Worm (Caenorhabditis elegans) whole organism, L3 larva: Measurements from ENCODE around the gene F28A10.7.
"Not testable (repeated sequence)": the region's sequence is repeated elsewhere in the genome, so short reads cannot be mapped to it uniquely, and the experiment has no call there.

ENCODE experiments used
- ZK546.5 ChIP-seq: sonication (generic microtip); optimal IDR thresholded peaks from 2 replicates; lab custom pipeline; 2017; ENCODE audit warnings: missing biosample characterization, missing genetic modification characterization
- aly-2 ChIP-seq: fragments of 150-350 bp; optimal IDR thresholded peaks from 2 replicates; lab custom pipeline; 2014; ENCODE audit warnings: missing biosample characterization, missing genetic modification characterization
- ama-1 ChIP-seq: fragments of 150-350 bp; optimal IDR thresholded peaks from 2 replicates; lab custom pipeline; 2018
- ceh-16 ChIP-seq: sonication (generic microtip); optimal IDR thresholded peaks from 2 replicates; lab custom pipeline; 2017; ENCODE audit warnings: missing biosample characterization, missing genetic modification characterization
- ceh-28 ChIP-seq: fragments of 150-350 bp; optimal IDR thresholded peaks from 2 replicates; lab custom pipeline; 2014; ENCODE audit warnings: missing biosample characterization, missing genetic modification reagents, missing genetic modification characterization
- ceh-82 ChIP-seq: fragments of 150-350 bp; optimal IDR thresholded peaks from 2 replicates; lab custom pipeline; 2014; ENCODE audit warnings: missing biosample characterization, missing genetic modification characterization
- ceh-9 ChIP-seq: sonication (generic microtip); optimal IDR thresholded peaks from 2 replicates; lab custom pipeline; 2018; ENCODE audit warnings: missing biosample characterization, missing genetic modification characterization
- daf-12 ChIP-seq: fragments of 150-350 bp; optimal IDR thresholded peaks from 2 replicates; lab custom pipeline; 2014; ENCODE audit warnings: missing biosample characterization, missing genetic modification reagents, missing genetic modification characterization
- egl-27 ChIP-seq: sonication (generic microtip); optimal IDR thresholded peaks from 4 replicates; lab custom pipeline; 2017; ENCODE audit warnings: missing biosample characterization, missing genetic modification reagents, missing genetic modification characterization
- elt-1 ChIP-seq: fragments of 150-350 bp; optimal IDR thresholded peaks from 2 replicates; lab custom pipeline; 2014; ENCODE audit warnings: missing biosample characterization, missing genetic modification characterization
- elt-2 ChIP-seq: sonication (generic microtip); optimal IDR thresholded peaks from 2 replicates; lab custom pipeline; 2016; ENCODE audit warnings: missing genetic modification reagents, mild to moderate bottlenecking, missing genetic modification characterization, missing compliant biosample characterization
- elt-3 ChIP-seq, 3 experiments: fragments of 150-350 bp in 1 of 3; sonication (generic microtip) in 2 of 3; optimal IDR thresholded peaks; 2 replicates in 2 of 3; 4 replicates in 1 of 3; lab custom pipeline; 2014 to 2017; ENCODE audit warnings: missing biosample characterization in 3 of 3, missing genetic modification characterization in 3 of 3
- eor-1 ChIP-seq, 2 experiments: fragments of 150-350 bp; optimal IDR thresholded peaks; 2 replicates each; lab custom pipeline; 2014 to 2018; ENCODE audit warnings: missing biosample characterization in 2 of 2, missing genetic modification characterization in 2 of 2
- fkh-10 ChIP-seq: sonication (generic microtip); optimal IDR thresholded peaks from 2 replicates; lab custom pipeline; 2017; ENCODE audit warnings: missing biosample characterization, missing genetic modification reagents, missing genetic modification characterization
- fkh-2 ChIP-seq: fragments of 150-350 bp; optimal IDR thresholded peaks from 2 replicates; lab custom pipeline; 2014; ENCODE audit warnings: missing biosample characterization, missing genetic modification reagents, missing genetic modification characterization
- fos-1 ChIP-seq: fragments of 150-350 bp; optimal IDR thresholded peaks from 2 replicates; lab custom pipeline; 2014; ENCODE audit warnings: missing biosample characterization, missing genetic modification characterization
- hmg-11 ChIP-seq: sonication (generic microtip); optimal IDR thresholded peaks from 2 replicates; lab custom pipeline; 2016; ENCODE audit warnings: missing genetic modification characterization, missing compliant biosample characterization
- jun-1 ChIP-seq: fragments of 150-350 bp; optimal IDR thresholded peaks from 2 replicates; lab custom pipeline; 2014; ENCODE audit warnings: missing biosample characterization, missing genetic modification reagents, missing genetic modification characterization
- lin-15B ChIP-seq: fragments of 150-350 bp; optimal IDR thresholded peaks from 2 replicates; lab custom pipeline; 2014; ENCODE audit warnings: missing biosample characterization, missing genetic modification characterization
- lin-39 ChIP-seq: fragments of 150-350 bp; optimal IDR thresholded peaks from 2 replicates; lab custom pipeline; 2018; ENCODE audit warnings: missing biosample characterization, missing genetic modification reagents, missing genetic modification characterization
- lsy-12 ChIP-seq: sonication (generic microtip); optimal IDR thresholded peaks from 2 replicates; lab custom pipeline; 2016; ENCODE audit warnings: mild to moderate bottlenecking, missing genetic modification characterization, missing compliant biosample characterization
- mdl-1 ChIP-seq: fragments of 150-350 bp; optimal IDR thresholded peaks from 2 replicates; lab custom pipeline; 2014; ENCODE audit warnings: missing biosample characterization, missing genetic modification characterization
- mml-1 ChIP-seq: fragments of 150-350 bp; sonication (generic microtip); optimal IDR thresholded peaks from 3 replicates; lab custom pipeline; 2014; ENCODE audit warnings: missing biosample characterization, missing genetic modification characterization
- nfya-1 ChIP-seq: sonication (generic microtip); optimal IDR thresholded peaks from 2 replicates; lab custom pipeline; 2017; ENCODE audit warnings: missing genetic modification characterization, mild to moderate bottlenecking, missing compliant biosample characterization, antibody characterized with exemption, moderate library complexity; ENCODE audit not compliant: insufficient read depth
- nhr-11 ChIP-seq: fragments of 150-350 bp; optimal IDR thresholded peaks from 2 replicates; lab custom pipeline; 2014; ENCODE audit warnings: missing biosample characterization, missing genetic modification characterization
- nhr-12 ChIP-seq: fragments of 150-350 bp; optimal IDR thresholded peaks from 2 replicates; lab custom pipeline; 2014; ENCODE audit warnings: missing biosample characterization, missing genetic modification characterization
- nhr-23 ChIP-seq: fragments of 150-350 bp; optimal IDR thresholded peaks from 2 replicates; lab custom pipeline; 2014; ENCODE audit warnings: missing biosample characterization, missing genetic modification reagents, missing genetic modification characterization
- nhr-25 ChIP-seq: sonication (generic microtip); optimal IDR thresholded peaks from 2 replicates; lab custom pipeline; 2017; ENCODE audit warnings: missing biosample characterization, missing genetic modification characterization
- nhr-28 ChIP-seq: fragments of 150-350 bp; optimal IDR thresholded peaks from 2 replicates; lab custom pipeline; 2014; ENCODE audit warnings: missing biosample characterization, missing genetic modification characterization
- nhr-43 ChIP-seq: sonication (generic microtip); optimal IDR thresholded peaks from 2 replicates; lab custom pipeline; 2016; ENCODE audit warnings: mild to moderate bottlenecking, missing genetic modification characterization, missing compliant biosample characterization; ENCODE audit not compliant: poor library complexity, severe bottlenecking
- nhr-67 ChIP-seq: fragments of 150-350 bp; optimal IDR thresholded peaks from 2 replicates; lab custom pipeline; 2014; ENCODE audit warnings: missing biosample characterization, missing genetic modification characterization
- nhr-76 ChIP-seq: fragments of 150-350 bp; sonication (generic microtip); optimal IDR thresholded peaks from 5 replicates; lab custom pipeline; 2014; ENCODE audit warnings: missing biosample characterization, missing genetic modification characterization
- pqm-1 ChIP-seq: fragments of 150-350 bp; optimal IDR thresholded peaks from 2 replicates; lab custom pipeline; 2017; ENCODE audit warnings: missing biosample characterization, missing genetic modification characterization, inconsistent platforms
- sea-2 ChIP-seq: fragments of 150-350 bp; sonication (generic microtip); optimal IDR thresholded peaks from 4 replicates; lab custom pipeline; 2014; ENCODE audit warnings: missing biosample characterization, missing genetic modification reagents, missing genetic modification characterization
- skn-1 ChIP-seq: fragments of 150-350 bp; optimal IDR thresholded peaks from 2 replicates; lab custom pipeline; 2014; ENCODE audit warnings: missing biosample characterization, missing genetic modification characterization
- unc-39 ChIP-seq: sonication (generic microtip); optimal IDR thresholded peaks from 4 replicates; lab custom pipeline; 2017; ENCODE audit warnings: missing biosample characterization, missing genetic modification characterization
- unc-62 ChIP-seq: fragments of 150-350 bp; sonication (generic microtip); optimal IDR thresholded peaks from 4 replicates; lab custom pipeline; 2014; ENCODE audit warnings: missing biosample characterization, missing genetic modification reagents, missing genetic modification characterization
- ztf-11 ChIP-seq: fragments of 150-350 bp; optimal IDR thresholded peaks from 2 replicates; lab custom pipeline; 2014; ENCODE audit warnings: missing biosample characterization, missing genetic modification characterization

The F28A10.7 gene

ce11 chrII:861564-861963 is 16.0 kb upstream of the F28A10.7 start, which contains the start of gene Y46B2A.4:
Y46B2A.4 (plus strand) TSS chrII:861864.
- TF ChIP-seq elt-3 (tag; optimal IDR thresholded peaks at IDR 0.05; lab: Kevin White, UChicago) (no peak), unc-62 (no peak), nhr-67 (tag; lab: Kevin White, UChicago) (no peak), eor-1 (tag; optimal IDR thresholded peaks at IDR 0.05; lab: Kevin White, UChicago) (no peak), mml-1 (tag; lab: Kevin White, UChicago) (no peak), fos-1 (tag; lab: Kevin White, UChicago) (no peak), mdl-1 (tag; lab: Kevin White, UChicago) (no peak), unc-39 (no peak), ceh-28 (tag; lab: Kevin White, UChicago) (no peak), lin-39 (tag; lab: Kevin White, UChicago) (no peak), daf-12 (tag; lab: Kevin White, UChicago) (no peak), nhr-11 (tag; lab: Kevin White, UChicago) (no peak), ceh-16 (tag; lab: Kevin White, UChicago) (no peak), elt-1 (no peak), nhr-43 (no peak)

- TF ChIP-seq fkh-2, lsy-12, fos-1 (tag; lab: Kevin White, UChicago): not testable (repeated sequence)
Measured at ce11 chrII:850567-850966, 5.0 kb upstream of the F28A10.7 start, which contains the start of gene F28A10.5. F28A10.5 (minus strand) TSS chrII:850667.

ce11 chrII:848519-848918 is 3.0 kb upstream of the F28A10.7 start, which contains the start of the genes acdh-9 and F28A10.13:
acdh-9 (minus strand) TSS chrII:848603.
F28A10.13 (plus strand) TSS chrII:848812.
- TF ChIP-seq elt-2 (tag; lab: Kevin White, UChicago) (peak; percentile 69), ama-1 (peak; percentile 68), mml-1 (tag; lab: Kevin White, UChicago) (no peak), mdl-1 (tag; lab: Kevin White, UChicago) (peak; percentile 79), lin-15B (tag; lab: Kevin White, UChicago) (peak; percentile 8), nfya-1 (tag; lab: Kevin White, UChicago) (peak; percentile 65), nhr-23 (tag; lab: Kevin White, UChicago) (peak; percentile 11), skn-1 (tag; lab: Kevin White, UChicago) (no peak), nhr-12 (no peak), nhr-76 (peak; percentile 95), pqm-1 (tag; lab: Kevin White, UChicago) (peak; percentile 44), jun-1 (tag; lab: Kevin White, UChicago) (peak; percentile 36), nhr-25 (peak; percentile 22), aly-2 (tag; lab: Kevin White, UChicago) (no peak)
- TF ChIP-seq, all 47 proteins: peak for 10

- TF ChIP-seq elt-3 (tag; optimal IDR thresholded peaks at IDR 0.05; lab: Kevin White, UChicago), result no peak
- TF ChIP-seq nhr-28 (tag; lab: Kevin White, UChicago), result no peak
- no peak for TF ChIP-seq nhr-11 (tag; lab: Kevin White, UChicago)
- TF ChIP-seq ztf-11, result no peak
- no peak for TF ChIP-seq nhr-43
- no peak for TF ChIP-seq ZK546.5 (tag; lab: Kevin White, UChicago)
- no peak for TF ChIP-seq nhr-23 (tag; lab: Kevin White, UChicago)
- no peak for TF ChIP-seq elt-1
- no peak for TF ChIP-seq nhr-12
- no peak for TF ChIP-seq fkh-2 (tag; lab: Kevin White, UChicago)
- TF ChIP-seq ceh-9 (tag; lab: Kevin White, UChicago), result no peak
- no peak for TF ChIP-seq mml-1 (tag; lab: Kevin White, UChicago)
- no peak for TF ChIP-seq lin-15B (tag; lab: Kevin White, UChicago)
- TF ChIP-seq fkh-10 (GFP tag; lab: Kevin White, UChicago), result no peak
- no peak for TF ChIP-seq fos-1 (tag; lab: Kevin White, UChicago)
- TF ChIP-seq, all 47 proteins: peak for 0
Measured at ce11 chrII:843971-844370, 1.5 kb downstream of the F28A10.7 start, which contains the start of gene F28A10.4. F28A10.4 (plus strand) TSS chrII:844271.

- TF ChIP-seq elt-2 (tag; lab: Kevin White, UChicago) (no peak), nfya-1 (tag; lab: Kevin White, UChicago) (no peak), fkh-10 (GFP tag; lab: Kevin White, UChicago) (no peak), ceh-82 (tag; lab: Kevin White, UChicago) (no peak), hmg-11 (tag; lab: Kevin White, UChicago) (no peak), egl-27 (tag; lab: Kevin White, UChicago) (no peak), unc-39 (no peak), nhr-11 (tag; lab: Kevin White, UChicago) (no peak), nhr-25 (no peak), sea-2 (GFP tag; lab: Kevin White, UChicago) (no peak), fos-1 (tag; lab: Kevin White, UChicago) (no peak), elt-3 (tag; optimal IDR thresholded peaks at IDR 0.05; lab: Kevin White, UChicago) (no peak), aly-2 (tag; lab: Kevin White, UChicago) (no peak), ceh-9 (tag; lab: Kevin White, UChicago) (no peak), ztf-11 (no peak), unc-62 (no peak), lin-39 (tag; lab: Kevin White, UChicago) (no peak)
Measured at ce11 chrII:840131-840530, 5.4 kb downstream of the F28A10.7 start, which contains the start of gene clc-33. clc-33 (plus strand) TSS chrII:840431.
